Worm (Caenorhabditis elegans) whole organism, L1 larva: ENCODE results near the gene frpr-2.

ENCODE experiments used
- C16A3.4 ChIP-seq: fragments of 150-350 bp; optimal IDR thresholded peaks from 2 replicates; lab custom pipeline; 2014; ENCODE audit warnings: missing biosample characterization, missing genetic modification characterization
- blmp-1 ChIP-seq: fragments of 150-350 bp; optimal IDR thresholded peaks from 2 replicates; lab custom pipeline; 2014; ENCODE audit warnings: missing biosample characterization, missing genetic modification characterization
- ceh-63 ChIP-seq: fragments of 200-800 bp; sonication (Bioruptor generic); optimal IDR thresholded peaks from 2 replicates; lab custom pipeline; 2018; ENCODE audit warnings: mild to moderate bottlenecking, missing genetic modification characterization, missing compliant biosample characterization
- efl-3 ChIP-seq: fragments of 200-800 bp; sonication (Bioruptor generic); optimal IDR thresholded peaks from 2 replicates; lab custom pipeline; 2018; ENCODE audit warnings: mild to moderate bottlenecking, missing genetic modification characterization, missing compliant biosample characterization
- elt-3 ChIP-seq, 6 experiments: fragments of 150-350 bp in 1 of 6; sonication (generic microtip); optimal IDR thresholded peaks; 2 replicates each; lab custom pipeline; 2017 to 2018; ENCODE audit warnings: missing biosample characterization in 6 of 6, missing genetic modification characterization in 6 of 6, inconsistent platforms in 1 of 6
- fos-1 ChIP-seq: fragments of 150-350 bp; optimal IDR thresholded peaks from 2 replicates; lab custom pipeline; 2014; ENCODE audit warnings: missing biosample characterization, missing genetic modification characterization
- lin-14 ChIP-seq: fragments of 200-800 bp; sonication (Bioruptor generic); optimal IDR thresholded peaks from 2 replicates; lab custom pipeline; 2018; ENCODE audit warnings: mild to moderate bottlenecking, missing genetic modification characterization, moderate library complexity, missing compliant biosample characterization
- lin-15B ChIP-seq: fragments of 150-350 bp; sonication (generic microtip); optimal IDR thresholded peaks from 3 replicates; lab custom pipeline; 2014; ENCODE audit warnings: missing biosample characterization, missing genetic modification characterization
- lin-35 ChIP-seq, 2 experiments: fragments of 150-350 bp; optimal IDR thresholded peaks; 2 replicates each; lab custom pipeline; 2014; ENCODE audit warnings: missing biosample characterization in 2 of 2, missing genetic modification characterization in 2 of 2, missing genetic modification reagents in 2 of 2
- lin-39 ChIP-seq: fragments of 150-350 bp; optimal IDR thresholded peaks from 2 replicates; lab custom pipeline; 2014; ENCODE audit warnings: missing biosample characterization, missing genetic modification reagents, missing genetic modification characterization
- lir-3 ChIP-seq: sonication (generic microtip); optimal IDR thresholded peaks from 2 replicates; lab custom pipeline; 2016; ENCODE audit warnings: mild to moderate bottlenecking, missing genetic modification characterization, moderate library complexity, missing compliant biosample characterization; ENCODE audit not compliant: poor library complexity
- mab-9 ChIP-seq: fragments of 200-800 bp; sonication (Bioruptor generic); IDR thresholded peaks from 2 replicates; pipeline ENCODE4 v1.3.6; 2022; ENCODE audit warnings: missing genetic modification reagents, missing genetic modification characterization, missing compliant biosample characterization
- mdl-1 ChIP-seq, 2 experiments: fragments of 150-350 bp; optimal IDR thresholded peaks; 2 replicates each; lab custom pipeline; 2014 to 2017; ENCODE audit warnings: missing biosample characterization in 2 of 2, missing genetic modification characterization in 2 of 2, inconsistent platforms in 1 of 2
- mep-1 ChIP-seq: fragments of 150-350 bp; optimal IDR thresholded peaks from 2 replicates; lab custom pipeline; 2014; ENCODE audit warnings: missing biosample characterization, missing genetic modification characterization
- nhr-12 ChIP-seq: sonication (generic microtip); optimal IDR thresholded peaks from 2 replicates; lab custom pipeline; 2017; ENCODE audit warnings: missing biosample characterization, missing genetic modification characterization
- nhr-19 ChIP-seq: fragments of 200-800 bp; sonication (Bioruptor generic); conservative IDR thresholded peaks from 2 replicates; pipeline ENCODE4 v1.3.6; 2022; ENCODE audit warnings: missing genetic modification characterization, missing compliant biosample characterization
- nhr-20 ChIP-seq: sonication (generic microtip); optimal IDR thresholded peaks from 2 replicates; lab custom pipeline; 2016; ENCODE audit warnings: mild to moderate bottlenecking, missing genetic modification characterization, missing compliant biosample characterization
- nhr-47 ChIP-seq: sonication (generic microtip); optimal IDR thresholded peaks from 2 replicates; lab custom pipeline; 2016; ENCODE audit warnings: mild to moderate bottlenecking, missing genetic modification characterization, moderate library complexity, missing compliant biosample characterization
- nhr-71 ChIP-seq: sonication (generic microtip); optimal IDR thresholded peaks from 2 replicates; lab custom pipeline; 2016; ENCODE audit warnings: mild to moderate bottlenecking, missing genetic modification characterization, moderate library complexity, missing compliant biosample characterization
- nhr-76 ChIP-seq: sonication (generic microtip); optimal IDR thresholded peaks from 2 replicates; lab custom pipeline; 2017; ENCODE audit warnings: missing biosample characterization, missing genetic modification characterization
- nhr-84 ChIP-seq: sonication (generic microtip); optimal IDR thresholded peaks from 2 replicates; lab custom pipeline; 2017; ENCODE audit warnings: missing biosample characterization, missing genetic modification characterization
- nhr-85 ChIP-seq: sonication (generic microtip); peaks from one replicate; lab custom pipeline; 2016; ENCODE audit warnings: missing genetic modification characterization, inconsistent platforms, missing compliant biosample characterization
- nhr-90 ChIP-seq: sonication (generic microtip); optimal IDR thresholded peaks from 2 replicates; lab custom pipeline; 2016; ENCODE audit warnings: mild to moderate bottlenecking, missing genetic modification characterization, missing compliant biosample characterization; ENCODE audit not compliant: poor library complexity
- pqm-1 ChIP-seq: sonication (generic microtip); optimal IDR thresholded peaks from 3 replicates; lab custom pipeline; 2017; ENCODE audit warnings: missing biosample characterization, missing genetic modification characterization
- rnt-1 ChIP-seq: sonication (generic microtip); optimal IDR thresholded peaks from 2 replicates; lab custom pipeline; 2016; ENCODE audit warnings: mild to moderate bottlenecking, missing genetic modification characterization, moderate library complexity, missing compliant biosample characterization
- snu-23 ChIP-seq: sonication (generic microtip); optimal IDR thresholded peaks from 2 replicates; lab custom pipeline; 2016; ENCODE audit warnings: missing genetic modification characterization, missing compliant biosample characterization
- unc-130 ChIP-seq: fragments of 150-350 bp; optimal IDR thresholded peaks from 2 replicates; lab custom pipeline; 2017; ENCODE audit warnings: missing biosample characterization, missing genetic modification characterization, inconsistent platforms
- unc-62 ChIP-seq: fragments of 150-350 bp; optimal IDR thresholded peaks from 2 replicates; lab custom pipeline; 2014; ENCODE audit warnings: missing biosample characterization, missing genetic modification reagents, missing genetic modification characterization
- unc-98 ChIP-seq: fragments of 200-800 bp; sonication (Bioruptor generic); IDR thresholded peaks from 2 replicates; pipeline ENCODE4 v1.3.6; 2022; ENCODE audit warnings: missing genetic modification characterization, missing compliant biosample characterization
- xbp-1 ChIP-seq: sonication (generic microtip); optimal IDR thresholded peaks from 2 replicates; lab custom pipeline; 2016; ENCODE audit warnings: missing genetic modification characterization, missing compliant biosample characterization
- zip-4 ChIP-seq: fragments of 200-800 bp; sonication (Bioruptor generic); optimal IDR thresholded peaks from 2 replicates; lab custom pipeline; 2018; ENCODE audit warnings: mild to moderate bottlenecking, missing genetic modification characterization, moderate library complexity, missing compliant biosample characterization

Gene frpr-2

DNA sequence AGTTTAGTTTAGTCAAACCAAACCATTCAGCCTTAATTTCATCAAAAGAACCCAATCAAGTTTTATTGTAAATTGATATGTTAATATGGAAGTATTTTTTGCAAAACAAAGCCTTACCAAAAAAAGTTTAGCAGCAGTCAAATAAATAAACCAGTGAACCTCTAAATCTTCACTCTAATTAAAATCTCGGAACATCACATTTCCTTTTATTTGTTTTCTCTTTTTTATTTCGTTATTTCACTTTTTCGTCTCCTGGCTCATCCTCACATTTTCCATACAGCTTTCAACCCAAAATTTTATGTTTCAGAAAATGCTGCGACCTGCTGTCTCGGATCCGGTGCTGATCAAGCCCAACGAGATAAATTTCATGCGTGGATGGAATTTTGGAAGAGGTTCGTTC, 35.3 kb upstream of the frpr-2 start, which contains the start of gene C34E7.3 (continued):
- no peak for TF ChIP-seq xbp-1 (tag; lab: Kevin White, UChicago)

- TF ChIP-seq lin-35 (GFP tag; optimal IDR thresholded peaks at IDR 0.05; lab: Kevin White, UChicago) (peak in 1 of 2 experiments; percentile 18), nhr-20 (tag; lab: Kevin White, UChicago) (peak; percentile 45), rnt-1 (no peak), ceh-63 (GFP tag; lab: Kevin White, UChicago) (no peak), nhr-47 (tag; lab: Kevin White, UChicago) (peak; percentile 11), nhr-90 (peak; percentile 30), elt-3 (tag; optimal IDR thresholded peaks at IDR 0.05; lab: Kevin White, UChicago) (peak in 1 of 6 experiments; percentile 2), unc-130 (tag; lab: Kevin White, UChicago) (no peak), nhr-71 (tag; lab: Kevin White, UChicago) (peak; percentile 29), snu-23 (peak; percentile 41), lin-14 (GFP tag; lab: Kevin White, UChicago) (peak; percentile 57), nhr-85 (tag; lab: Kevin White, UChicago) (peak; percentile 82), blmp-1 (peak; percentile 34)
Observed at ce11 chrX:12934768-12935167, 30.5 kb upstream of the frpr-2 start, which contains the start of gene gmap-1. Gene gmap-1 (minus strand): TSS chrX:12934978.

DNA sequence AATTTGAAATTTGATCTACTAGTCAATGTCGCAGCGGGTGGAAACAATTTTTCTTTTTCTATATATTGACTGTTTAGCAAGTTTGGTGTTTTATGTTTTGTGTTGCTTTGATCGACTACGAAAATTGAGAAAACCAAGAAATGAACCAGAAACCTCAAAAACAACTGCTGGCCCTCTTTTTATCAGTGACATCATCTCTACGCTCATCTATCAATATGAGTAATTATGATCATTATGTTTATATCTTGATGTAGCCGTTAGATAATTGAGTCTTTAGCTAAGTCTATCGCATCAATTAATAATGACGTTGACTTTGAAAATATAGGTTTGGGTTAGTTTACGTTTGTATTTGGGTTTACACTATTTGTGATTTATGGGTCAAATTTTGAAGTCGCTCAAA, 29.6 kb upstream of the frpr-2 start:
- peak; percentile 78 for TF ChIP-seq nhr-85 (tag; lab: Kevin White, UChicago)
- TF ChIP-seq lin-39 (tag; lab: Kevin White, UChicago), result peak; percentile 19
- no peak for TF ChIP-seq nhr-76 (tag; lab: Kevin White, UChicago)

ce11 chrX:12937521-12937920, 27.7 kb upstream of the frpr-2 start:
- TF ChIP-seq unc-62 (GFP tag; lab: Kevin White, UChicago), result no peak
- no peak for TF ChIP-seq mab-9
- no peak for TF ChIP-seq nhr-76 (tag; lab: Kevin White, UChicago)
- no peak for TF ChIP-seq zip-4
- no peak for TF ChIP-seq ceh-63 (GFP tag; lab: Kevin White, UChicago)
- no peak for TF ChIP-seq lin-14 (GFP tag; lab: Kevin White, UChicago)
- TF ChIP-seq nhr-47 (tag; lab: Kevin White, UChicago), result no peak
- no peak for TF ChIP-seq lin-39 (tag; lab: Kevin White, UChicago)
- TF ChIP-seq blmp-1, result no peak
- no peak for TF ChIP-seq pqm-1 (tag; lab: Kevin White, UChicago)
- no peak for TF ChIP-seq lin-15B (tag; lab: Kevin White, UChicago)
- TF ChIP-seq C16A3.4, result no peak
- TF ChIP-seq, all 84 proteins: peak for 0

- TF ChIP-seq fos-1 (tag; lab: Kevin White, UChicago) (no peak), blmp-1 (peak; percentile 16), lir-3 (tag; lab: Kevin White, UChicago) (no peak), mdl-1 (tag; optimal IDR thresholded peaks at IDR 0.05; lab: Kevin White, UChicago) (no peak)
Observed at ce11 chrX:12940811-12941210, 24.5 kb upstream of the frpr-2 start, which contains the start of gene gmap-3. Gene gmap-3 (minus strand): TSS chrX:12940958.

ce11 chrX:12942296-12942695, 23.0 kb upstream of the frpr-2 start:
- TF ChIP-seq nhr-47 (tag; lab: Kevin White, UChicago) (peak; percentile 5), nhr-19 (GFP tag; lab: Robert Waterston, UW) (peak; percentile 31), nhr-12 (tag; lab: Kevin White, UChicago) (no peak), efl-3 (no peak), lin-35 (GFP tag; optimal IDR thresholded peaks at IDR 0.05; lab: Kevin White, UChicago) (peak in 1 of 2 experiments; percentile 25), nhr-20 (tag; lab: Kevin White, UChicago) (peak; percentile 17), lin-14 (GFP tag; lab: Kevin White, UChicago) (peak; percentile 20), nhr-71 (tag; lab: Kevin White, UChicago) (peak; percentile 17), nhr-84 (no peak), zip-4 (no peak), mep-1 (peak; percentile 12), unc-98 (GFP tag; lab: Robert Waterston, UW) (no peak), snu-23 (peak; percentile 38)
